Worm (Caenorhabditis elegans) whole organism, L2 larva: ENCODE results near the gene tba-8.
"Not testable (repeated sequence)": the region's sequence is repeated elsewhere in the genome, so short reads cannot be mapped to it uniquely, and the experiment has no call there.

Source experiments
- blmp-1 ChIP-seq: sonication (generic microtip); optimal IDR thresholded peaks from 2 replicates; lab custom pipeline; 2017; ENCODE audit warnings: missing genetic modification characterization, mild to moderate bottlenecking, missing compliant biosample characterization, antibody characterized with exemption, moderate library complexity; ENCODE audit not compliant: insufficient read depth
- egl-27 ChIP-seq: sonication (generic microtip); optimal IDR thresholded peaks from 3 replicates; lab custom pipeline; 2017; ENCODE audit warnings: missing biosample characterization, missing genetic modification reagents, missing genetic modification characterization
- elt-3 ChIP-seq: sonication (generic microtip); optimal IDR thresholded peaks from 2 replicates; lab custom pipeline; 2017; ENCODE audit warnings: missing biosample characterization, missing genetic modification characterization
- lsy-2 ChIP-seq, 2 experiments: fragments of 150-350 bp in 1 of 2; sonication (generic microtip) in 1 of 2; optimal IDR thresholded peaks; 2 replicates each; lab custom pipeline; 2014 to 2017; ENCODE audit warnings: missing biosample characterization in 2 of 2, missing genetic modification characterization in 2 of 2
- nhr-237 ChIP-seq: fragments of 150-350 bp; optimal IDR thresholded peaks from 2 replicates; lab custom pipeline; 2014; ENCODE audit warnings: missing biosample characterization, missing genetic modification characterization

DNA sequence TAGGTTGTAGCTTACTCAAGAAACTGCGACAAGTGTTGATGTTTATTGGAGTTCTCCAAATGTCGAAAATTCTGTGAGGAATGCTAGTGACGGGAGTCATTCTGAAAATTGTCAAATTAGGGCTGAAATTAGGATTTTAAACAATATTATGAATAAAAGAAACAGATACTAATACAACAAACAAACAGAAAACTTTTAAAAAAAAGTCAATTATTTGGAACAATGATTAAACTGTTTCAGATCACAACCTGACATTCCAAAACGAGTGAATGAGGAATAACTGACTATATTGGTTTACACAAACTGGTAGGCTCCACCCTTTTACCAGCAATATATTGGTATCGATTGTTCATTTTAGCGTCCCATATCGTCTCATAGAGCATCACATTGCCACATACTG is 2.7 kb upstream of the tba-8 start, which contains the start of gene ZK899.5:
- not testable (repeated sequence) for TF ChIP-seq nhr-237 (tag; lab: Kevin White, UChicago); blmp-1 (tag; lab: Kevin White, UChicago); lsy-2 (tag; optimal IDR thresholded peaks at IDR 0.05; lab: Kevin White, UChicago); elt-3 (tag; lab: Kevin White, UChicago); egl-27 (tag; lab: Kevin White, UChicago)
